Worm (Caenorhabditis elegans): ENCODE data around the gene srx-68.

srx-68 gene

DNA sequence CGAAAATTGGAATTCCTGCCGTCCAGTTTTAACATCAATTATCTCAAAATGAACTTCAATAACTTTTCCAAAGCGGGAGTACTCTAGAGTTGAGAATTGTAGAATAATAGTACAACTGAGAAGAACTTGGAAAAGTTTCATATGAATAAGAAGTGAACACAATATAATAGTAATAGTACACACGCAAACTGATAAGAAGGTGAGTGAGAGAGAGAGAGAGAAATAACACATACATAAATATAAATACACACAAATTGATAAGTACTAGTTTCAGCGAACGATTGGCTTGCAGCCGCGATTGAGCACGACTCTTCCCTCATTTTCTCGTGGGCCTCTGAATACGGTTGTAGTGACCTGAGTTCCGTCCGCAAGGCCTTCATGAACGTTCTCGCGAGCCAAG lies 23.5 kb upstream of the srx-68 start, which contains the start of gene C17E7.13:
TSS of gene C17E7.13 (minus strand) at position 176 of the 400 bp plus-strand sequence.
- TF ChIP-seq syd-9 (tag; optimal IDR thresholded peaks at IDR 0.05) = no peak
- no peak for TF ChIP-seq ahr-1 (tag; optimal IDR thresholded peaks at IDR 0.05)
- peak; percentile 16 for TF ChIP-seq elt-2 (tag; optimal IDR thresholded peaks at IDR 0.05)
- no peak for TF ChIP-seq gmeb-2 (tag; optimal IDR thresholded peaks at IDR 0.05)
- no peak for TF ChIP-seq hlh-13 (GFP tag; optimal IDR thresholded peaks at IDR 0.05)
- no peak for TF ChIP-seq unc-3 (GFP tag; conservative IDR thresholded peaks at IDR 0.05)
- TF ChIP-seq unc-3 (tag; optimal IDR thresholded peaks at IDR 0.05) = no peak

DNA sequence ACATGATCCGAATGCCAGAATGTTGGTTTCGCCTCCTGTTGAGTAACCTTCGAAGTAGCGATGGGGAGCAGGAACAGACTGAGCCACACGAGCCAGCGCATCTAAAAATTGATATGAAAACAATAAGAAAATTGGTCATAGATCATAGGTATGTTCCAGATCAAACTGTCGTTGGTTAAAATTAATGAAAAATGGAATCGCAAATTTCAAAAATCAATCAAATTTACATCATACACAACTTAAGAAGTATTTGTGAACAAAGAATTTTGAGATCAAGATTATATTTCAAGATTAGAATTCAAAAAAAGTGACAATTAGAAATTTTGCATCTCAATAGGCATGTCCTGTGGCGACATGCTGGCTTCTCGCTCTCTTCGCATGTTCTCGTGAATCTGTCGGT lies 21.8 kb upstream of the srx-68 start, which contains the start of gene C17E7.9:
TSS of gene C17E7.9 (minus strand) at position 101 of the 400 bp plus-strand sequence.
- TF ChIP-seq fkh-6 (tag; optimal IDR thresholded peaks at IDR 0.05) (no peak), odd-2 (tag; optimal IDR thresholded peaks at IDR 0.05) (no peak), syd-9 (tag; optimal IDR thresholded peaks at IDR 0.05) (no peak), ceh-19 (GFP tag; optimal IDR thresholded peaks at IDR 0.05) (no peak), pag-3 (tag; optimal IDR thresholded peaks at IDR 0.05; ENCODE audit: borderline replicate concordance) (no peak), ceh-31 (tag; optimal IDR thresholded peaks at IDR 0.05) (no peak), pha-4 (tag; optimal IDR thresholded peaks at IDR 0.05) (no peak), F13H6.1 (tag; optimal IDR thresholded peaks at IDR 0.05) (no peak), pros-1 (tag; optimal IDR thresholded peaks at IDR 0.05) (no peak), tbx-2 (tag; optimal IDR thresholded peaks at IDR 0.05) (no peak), K02D7.2 (tag; optimal IDR thresholded peaks at IDR 0.05) (no peak), hlh-13 (GFP tag; optimal IDR thresholded peaks at IDR 0.05) (no peak), nhr-11 (tag; optimal IDR thresholded peaks at IDR 0.05) (no peak), mec-3 (tag; optimal IDR thresholded peaks at IDR 0.05; ENCODE audit: borderline replicate concordance) (no peak), pqm-1 (tag; optimal IDR thresholded peaks at IDR 0.05) (no peak), tbx-7 (tag; optimal IDR thresholded peaks at IDR 0.05) (no peak), ztf-16 (tag; optimal IDR thresholded peaks at IDR 0.05) (no peak), ceh-22 (tag; optimal IDR thresholded peaks at IDR 0.05) (no peak), ceh-14 (tag; optimal IDR thresholded peaks at IDR 0.05) (no peak), ceh-34 (tag; optimal IDR thresholded peaks at IDR 0.05) (no peak)

DNA sequence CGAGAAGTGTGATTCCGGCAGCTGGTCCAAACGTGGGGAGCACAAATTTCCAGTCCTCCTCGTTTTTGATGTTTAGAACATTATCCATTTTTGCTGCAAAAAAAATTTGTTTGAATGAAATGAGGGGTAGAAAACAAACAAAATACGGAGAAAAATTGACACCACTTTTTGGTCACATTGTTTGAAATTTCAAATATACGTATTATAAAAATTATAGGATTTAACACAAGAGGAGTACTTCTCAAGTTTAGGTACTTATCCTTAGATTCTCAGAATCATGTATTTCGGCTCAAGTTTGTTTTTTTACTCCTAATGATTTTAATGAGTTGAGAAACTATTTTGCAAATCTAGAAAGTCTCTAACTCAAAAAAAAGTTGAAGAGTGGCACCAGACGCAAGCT lies 20.7 kb upstream of the srx-68 start, which contains the start of gene C17E7.12:
TSS of gene C17E7.12 (minus strand) at position 101 of the 400 bp plus-strand sequence.
- TF ChIP-seq ceh-30 (tag; optimal IDR thresholded peaks at IDR 0.05) (no peak), ceh-48 (tag; optimal IDR thresholded peaks at IDR 0.05) (no peak), ceh-2 (tag; optimal IDR thresholded peaks at IDR 0.05) (no peak), unc-42 (tag; optimal IDR thresholded peaks at IDR 0.05) (no peak), K02D7.2 (tag; optimal IDR thresholded peaks at IDR 0.05) (no peak), F13H6.1 (tag; optimal IDR thresholded peaks at IDR 0.05) (no peak), mec-3 (tag; optimal IDR thresholded peaks at IDR 0.05; ENCODE audit: borderline replicate concordance) (no peak), nhr-232 (tag; optimal IDR thresholded peaks at IDR 0.05) (no peak), tbx-7 (tag; optimal IDR thresholded peaks at IDR 0.05) (no peak), nfya-1 (tag; optimal IDR thresholded peaks at IDR 0.05) (no peak)

DNA sequence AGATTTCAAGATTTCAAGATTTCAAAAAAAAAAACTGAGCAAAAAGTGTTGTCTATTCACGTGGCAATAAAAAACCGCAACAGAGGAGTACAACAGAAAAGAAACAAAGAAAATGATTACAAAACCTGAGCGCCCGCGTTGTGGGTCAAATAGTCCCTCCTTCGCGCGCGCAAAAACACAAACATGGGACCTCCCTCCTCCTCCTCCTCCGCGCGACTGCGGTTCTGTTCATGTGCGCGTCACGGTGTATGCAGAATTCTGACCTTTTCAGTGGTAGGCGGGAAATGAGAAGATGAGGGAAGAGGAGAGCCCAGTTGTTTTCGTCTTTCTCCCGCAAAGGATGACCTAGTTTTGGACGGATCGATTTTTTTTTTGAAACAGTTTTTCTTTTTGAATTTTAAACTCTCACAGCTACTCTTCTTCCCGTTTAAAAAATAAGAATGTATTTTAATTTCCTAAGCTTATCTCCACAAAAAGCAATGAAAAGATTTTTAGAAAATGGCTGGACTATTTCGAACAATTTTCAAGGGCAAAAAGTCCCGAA lies 20.1 kb upstream of the srx-68 start, which contains the start of gene C17E7.4:
TSS of gene C17E7.4 (plus strand) at position 494 of the 544 bp plus-strand sequence.
- TF ChIP-seq pat-9 (tag; optimal IDR thresholded peaks at IDR 0.05) (no peak), fkh-6 (tag; optimal IDR thresholded peaks at IDR 0.05) (no peak), hlh-15 (tag; optimal IDR thresholded peaks at IDR 0.05) (no peak), elt-2 (tag; optimal IDR thresholded peaks at IDR 0.05) (no peak), unc-86 (tag; optimal IDR thresholded peaks at IDR 0.05) (no peak), nhr-11 (tag; optimal IDR thresholded peaks at IDR 0.05) (no peak), syd-9 (tag; optimal IDR thresholded peaks at IDR 0.05) (no peak), pha-2 (tag; optimal IDR thresholded peaks at IDR 0.05) (no peak)

Data from whole organism, late embryonic.